Worm (Caenorhabditis elegans) whole organism, young adult: ENCODE data around the gene nas-8.

ENCODE experiments used
- B0035.1 ChIP-seq: sonication (generic microtip); optimal IDR thresholded peaks from 2 replicates; lab custom pipeline; 2016; ENCODE audit warnings: missing genetic modification characterization, mild to moderate bottlenecking, missing compliant biosample characterization, missing genotype, missing genetic modification reagents
- B0261.1 ChIP-seq: sonication (generic microtip); optimal IDR thresholded peaks from 2 replicates; lab custom pipeline; 2016; ENCODE audit warnings: mild to moderate bottlenecking, missing genetic modification characterization, moderate library complexity, missing compliant biosample characterization
- D2030.7 ChIP-seq: fragments of 200-800 bp; sonication (Bioruptor generic); IDR thresholded peaks from 2 replicates; pipeline ENCODE4 v1.3.6; 2022; ENCODE audit warnings: missing genetic modification reagents, missing genetic modification characterization, missing compliant biosample characterization
- F10E7.11 ChIP-seq: sonication (generic microtip); optimal IDR thresholded peaks from 2 replicates; lab custom pipeline; 2017; ENCODE audit warnings: mild to moderate bottlenecking, missing genetic modification characterization, moderate library complexity, missing compliant biosample characterization
- F23B12.7 ChIP-seq: sonication (generic microtip); optimal IDR thresholded peaks from 2 replicates; lab custom pipeline; 2017; ENCODE audit warnings: missing genetic modification characterization, mild to moderate bottlenecking, missing compliant biosample characterization, antibody characterized with exemption, moderate library complexity; ENCODE audit not compliant: insufficient read depth
- F37B4.10 ChIP-seq: fragments of 200-800 bp; sonication (Bioruptor generic); IDR thresholded peaks from 2 replicates; pipeline ENCODE4 v1.3.6; 2022; ENCODE audit warnings: missing genetic modification characterization, missing compliant biosample characterization
- F52B5.7 ChIP-seq: sonication (generic microtip); optimal IDR thresholded peaks from 2 replicates; lab custom pipeline; 2016; ENCODE audit warnings: mild to moderate bottlenecking, missing genetic modification characterization, missing compliant biosample characterization
- F55B11.4 ChIP-seq: sonication (generic microtip); optimal IDR thresholded peaks from 2 replicates; lab custom pipeline; 2016; ENCODE audit warnings: missing compliant biosample characterization, missing genetic modification characterization, borderline replicate concordance; ENCODE audit not compliant: insufficient read depth
- F57C9.4 ChIP-seq: sonication (generic microtip); optimal IDR thresholded peaks from 2 replicates; lab custom pipeline; 2017; ENCODE audit warnings: mild to moderate bottlenecking, missing genetic modification characterization, missing compliant biosample characterization
- T07F8.4 ChIP-seq: sonication (generic microtip); optimal IDR thresholded peaks from 2 replicates; lab custom pipeline; 2016; ENCODE audit warnings: mild to moderate bottlenecking, missing genetic modification characterization, moderate library complexity, missing compliant biosample characterization
- Y67H2A.10 ChIP-seq: fragments of 200-800 bp; sonication (Bioruptor generic); conservative IDR thresholded peaks from 2 replicates; pipeline ENCODE4 v1.3.6; 2022; ENCODE audit warnings: missing genetic modification reagents, missing genetic modification characterization, missing compliant biosample characterization
- akir-1 ChIP-seq: fragments of 200-800 bp; sonication (Bioruptor generic); optimal IDR thresholded peaks from 2 replicates; lab custom pipeline; 2018; ENCODE audit warnings: mild to moderate bottlenecking, missing genetic modification characterization, moderate library complexity, missing compliant biosample characterization
- ama-1 ChIP-seq, 3 experiments: fragments of 150-350 bp in 1 of 3; sonication (generic microtip) in 2 of 3; optimal IDR thresholded peaks; 2 replicates each; lab custom pipeline; 2014 to 2018; ENCODE audit warnings: missing biosample characterization in 2 of 3, missing genetic modification characterization in 2 of 3, missing genetic modification reagents in 2 of 3
- aptf-2 ChIP-seq: fragments of 200-800 bp; sonication (Bioruptor generic); conservative IDR thresholded peaks from 2 replicates; pipeline ENCODE4 v1.3.6; 2022; ENCODE audit warnings: missing genetic modification reagents, missing genetic modification characterization, missing compliant biosample characterization
- aptf-3 ChIP-seq: fragments of 200-800 bp; sonication (Bioruptor generic); IDR thresholded peaks from 2 replicates; pipeline ENCODE4 v1.3.6; 2022; ENCODE audit warnings: missing genetic modification characterization, missing compliant biosample characterization
- atf-7 ChIP-seq: sonication (generic microtip); optimal IDR thresholded peaks from 2 replicates; lab custom pipeline; 2017; ENCODE audit warnings: mild to moderate bottlenecking, missing genetic modification characterization, missing compliant biosample characterization
- attf-6 ChIP-seq: fragments of 200-800 bp; sonication (Bioruptor generic); IDR thresholded peaks from 2 replicates; pipeline ENCODE4 v1.3.6; 2022; ENCODE audit warnings: missing genetic modification reagents, missing genetic modification characterization, missing compliant biosample characterization
- bed-2 ChIP-seq: fragments of 200-800 bp; sonication (Bioruptor generic); IDR thresholded peaks from 2 replicates; pipeline ENCODE4 v1.3.6; 2022; ENCODE audit warnings: missing genetic modification reagents, missing genetic modification characterization, missing compliant biosample characterization
- ceh-79 ChIP-seq: sonication (generic microtip); optimal IDR thresholded peaks from 2 replicates; lab custom pipeline; 2017; ENCODE audit warnings: mild to moderate bottlenecking, missing genetic modification characterization, missing compliant biosample characterization
- chd-7 ChIP-seq: sonication (generic microtip); optimal IDR thresholded peaks from 2 replicates; lab custom pipeline; 2016; ENCODE audit warnings: mild to moderate bottlenecking, missing genetic modification characterization, moderate library complexity, missing compliant biosample characterization
- dox-1 ChIP-seq: fragments of 200-800 bp; sonication (Bioruptor generic); IDR thresholded peaks from 2 replicates; pipeline ENCODE4 v1.3.6; 2022; ENCODE audit warnings: missing genetic modification reagents, missing genetic modification characterization, missing compliant biosample characterization
- dpl-1 ChIP-seq: fragments of 150-350 bp; optimal IDR thresholded peaks from 2 replicates; lab custom pipeline; 2014; ENCODE audit warnings: missing biosample characterization, missing genetic modification reagents, missing genetic modification characterization
- ekl-4 ChIP-seq: fragments of 200-800 bp; sonication (Bioruptor generic); IDR thresholded peaks from 2 replicates; pipeline ENCODE4 v1.3.6; 2022; ENCODE audit warnings: missing genetic modification reagents, missing genetic modification characterization, missing compliant biosample characterization
- fkh-3 ChIP-seq: sonication (generic microtip); optimal IDR thresholded peaks from 2 replicates; lab custom pipeline; 2016; ENCODE audit warnings: mild to moderate bottlenecking, missing genetic modification characterization, missing compliant biosample characterization
- him-1 ChIP-seq: sonication (generic microtip); optimal IDR thresholded peaks from 2 replicates; lab custom pipeline; 2016; ENCODE audit warnings: missing genotype, missing genetic modification reagents, missing genetic modification characterization, missing compliant biosample characterization
- hsf-1 ChIP-seq: fragments of 200-800 bp; sonication (Bioruptor generic); IDR thresholded peaks from 2 replicates; pipeline ENCODE4 v1.3.6; 2022; ENCODE audit warnings: missing genetic modification reagents, missing genetic modification characterization, missing compliant biosample characterization
- let-526 ChIP-seq: fragments of 200-800 bp; sonication (Bioruptor generic); IDR thresholded peaks from 2 replicates; pipeline ENCODE4 v1.3.6; 2022; ENCODE audit warnings: missing genetic modification reagents, missing genetic modification characterization, missing compliant biosample characterization
- let-607 ChIP-seq, 2 experiments: fragments of 200-800 bp in 1 of 2; sonication (Bioruptor generic) in 1 of 2; sonication (generic microtip) in 1 of 2; optimal IDR thresholded peaks; 2 replicates each; lab custom pipeline; 2016 to 2018; ENCODE audit warnings: mild to moderate bottlenecking in 2 of 2, missing compliant biosample characterization in 2 of 2, missing genetic modification characterization in 2 of 2, moderate library complexity in 2 of 2, missing genotype in 1 of 2
- lir-1 ChIP-seq: fragments of 200-800 bp; sonication (Bioruptor generic); conservative IDR thresholded peaks from 2 replicates; pipeline ENCODE4 v1.3.6; 2022; ENCODE audit warnings: missing genetic modification reagents, missing genetic modification characterization, missing compliant biosample characterization
- lsl-1 ChIP-seq: fragments of 200-800 bp; sonication (Bioruptor generic); optimal IDR thresholded peaks from 2 replicates; lab custom pipeline; 2018; ENCODE audit warnings: mild to moderate bottlenecking, missing genetic modification characterization, moderate library complexity, missing compliant biosample characterization
- lsy-27 ChIP-seq: sonication (generic microtip); optimal IDR thresholded peaks from 2 replicates; lab custom pipeline; 2017; ENCODE audit warnings: missing genetic modification characterization, mild to moderate bottlenecking, missing compliant biosample characterization, antibody characterized with exemption, missing genotype, borderline replicate concordance; ENCODE audit not compliant: insufficient read depth
- madf-3 ChIP-seq: fragments of 200-800 bp; sonication (Bioruptor generic); IDR thresholded peaks from 2 replicates; pipeline ENCODE4 v1.3.6; 2022; ENCODE audit warnings: missing genetic modification reagents, missing genetic modification characterization, missing compliant biosample characterization
- mes-4 ChIP-seq: sonication (generic microtip); optimal IDR thresholded peaks from 2 replicates; lab custom pipeline; 2016; ENCODE audit warnings: missing genotype, missing genetic modification characterization, missing compliant biosample characterization
- nfya-1 ChIP-seq: sonication (generic microtip); optimal IDR thresholded peaks from 2 replicates; lab custom pipeline; 2017; ENCODE audit warnings: antibody characterized with exemption, missing compliant biosample characterization, missing genetic modification characterization, borderline replicate concordance; ENCODE audit not compliant: insufficient read depth
- nfya-2 ChIP-seq: fragments of 200-800 bp; sonication (Bioruptor generic); IDR thresholded peaks from 2 replicates; pipeline ENCODE4 v1.3.6; 2022; ENCODE audit warnings: missing genetic modification reagents, missing genetic modification characterization, missing compliant biosample characterization
- nhr-90 ChIP-seq: sonication (generic microtip); optimal IDR thresholded peaks from 2 replicates; lab custom pipeline; 2016; ENCODE audit warnings: missing genotype, mild to moderate bottlenecking, missing genetic modification characterization, missing compliant biosample characterization
- pbrm-1 ChIP-seq: fragments of 200-800 bp; sonication (Bioruptor generic); IDR thresholded peaks from 2 replicates; pipeline ENCODE4 v1.3.6; 2022; ENCODE audit warnings: missing genetic modification reagents, missing genetic modification characterization, missing compliant biosample characterization
- repo-1 ChIP-seq: sonication (generic microtip); optimal IDR thresholded peaks from 2 replicates; lab custom pipeline; 2017; ENCODE audit warnings: mild to moderate bottlenecking, missing genetic modification characterization, missing compliant biosample characterization
- rpc-1 ChIP-seq, 2 experiments: fragments of 150-350 bp in 1 of 2; sonication (generic microtip) in 1 of 2; optimal IDR thresholded peaks; 2 replicates each; lab custom pipeline; 2014 to 2018; ENCODE audit warnings: missing biosample characterization in 1 of 2, missing genetic modification characterization in 1 of 2, missing genetic modification reagents in 1 of 2, missing genotype in 1 of 2
- snpc-1.1 ChIP-seq: sonication (generic microtip); optimal IDR thresholded peaks from 2 replicates; lab custom pipeline; 2017; ENCODE audit warnings: missing genetic modification characterization, mild to moderate bottlenecking, missing compliant biosample characterization, antibody characterized with exemption, moderate library complexity, missing genotype, missing genetic modification reagents; ENCODE audit not compliant: insufficient read depth
- snpc-1.3 ChIP-seq: sonication (generic microtip); optimal IDR thresholded peaks from 2 replicates; lab custom pipeline; 2017; ENCODE audit warnings: missing genetic modification characterization, mild to moderate bottlenecking, missing compliant biosample characterization, antibody characterized with exemption, moderate library complexity, missing genotype, missing genetic modification reagents; ENCODE audit not compliant: insufficient read depth
- unc-130 ChIP-seq: sonication (generic microtip); optimal IDR thresholded peaks from 2 replicates; lab custom pipeline; 2016; ENCODE audit warnings: missing genetic modification reagents, missing genetic modification characterization, missing compliant biosample characterization
- unc-62 ChIP-seq: fragments of 150-350 bp; optimal IDR thresholded peaks from 2 replicates; lab custom pipeline; 2014; ENCODE audit warnings: missing biosample characterization, missing genetic modification reagents, missing genetic modification characterization
- zim-3 ChIP-seq: sonication (generic microtip); optimal IDR thresholded peaks from 2 replicates; lab custom pipeline; 2017; ENCODE audit warnings: mild to moderate bottlenecking, missing genetic modification characterization, moderate library complexity, missing compliant biosample characterization
- ztf-18 ChIP-seq: sonication (generic microtip); optimal IDR thresholded peaks from 2 replicates; lab custom pipeline; 2016; ENCODE audit warnings: missing genotype, mild to moderate bottlenecking, missing genetic modification characterization, missing compliant biosample characterization
- ztf-25 ChIP-seq: fragments of 200-800 bp; sonication (Bioruptor generic); IDR thresholded peaks from 2 replicates; pipeline ENCODE4 v1.3.6; 2022; ENCODE audit warnings: missing genetic modification reagents, missing genetic modification characterization, missing compliant biosample characterization

The nas-8 gene

ce11 chrIV:7084632-7085160 lies 30.0 kb upstream of the nas-8 start, which contains the start of gene rps-4 (continued):
- TF ChIP-seq attf-6 (GFP tag; lab: Robert Waterston, UW): no peak
- TF ChIP-seq F37B4.10: no peak
- TF ChIP-seq madf-3 (GFP tag; lab: Robert Waterston, UW): peak; percentile 37; the same call in 1 of the 2 replicates
- TF ChIP-seq unc-62 (GFP tag; lab: Kevin White, UChicago): no peak
- TF ChIP-seq snpc-1.3: peak; percentile 81
- no peak for TF ChIP-seq B0035.1 (tag; lab: Kevin White, UChicago)
- TF ChIP-seq pbrm-1 (GFP tag; lab: Robert Waterston, UW): peak; percentile 79
- TF ChIP-seq ama-1 (optimal IDR thresholded peaks at IDR 0.05; lab: Kevin White, UChicago): no peak
- TF ChIP-seq ama-1 (GFP tag; optimal IDR thresholded peaks at IDR 0.05; lab: Kevin White, UChicago): no peak
- TF ChIP-seq fkh-3 (tag; lab: Kevin White, UChicago): no peak
- peak; percentile 24; the same call in 1 of the 2 replicates for TF ChIP-seq ekl-4 (GFP tag; lab: Robert Waterston, UW)
- 0 out of 2 replicates have a peak, but pooled peaks have one; percentile 35 for TF ChIP-seq Y67H2A.10 (GFP tag; lab: Robert Waterston, UW)
- TF ChIP-seq hsf-1: no peak
- peak; percentile 43 for TF ChIP-seq him-1 (tag; lab: Kevin White, UChicago)
- peak; percentile 8 for TF ChIP-seq unc-130 (GFP tag; lab: Kevin White, UChicago)
- TF ChIP-seq T07F8.4: no peak
- peak; percentile 47 for TF ChIP-seq dpl-1 (GFP tag; lab: Kevin White, UChicago)
- no peak for TF ChIP-seq F55B11.4 (tag; lab: Kevin White, UChicago)
- TF ChIP-seq ztf-18 (tag; lab: Kevin White, UChicago): peak; percentile 84
- peak; percentile 64 for TF ChIP-seq D2030.7
- no peak for TF ChIP-seq akir-1 (GFP tag; lab: Kevin White, UChicago)
- no peak for TF ChIP-seq ztf-25 (GFP tag; lab: Robert Waterston, UW)
- no peak for TF ChIP-seq nfya-1 (tag; lab: Kevin White, UChicago)
- peak; percentile 68 for TF ChIP-seq lsl-1
- TF ChIP-seq dox-1: peak; percentile 88
- TF ChIP-seq F23B12.7 (tag; lab: Kevin White, UChicago): peak; percentile 90
- no peak for TF ChIP-seq zim-3 (tag; lab: Kevin White, UChicago)
- no peak for TF ChIP-seq chd-7 (tag; lab: Kevin White, UChicago)
- TF ChIP-seq aptf-2 (GFP tag; lab: Robert Waterston, UW): no peak
- TF ChIP-seq nfya-2 (GFP tag; lab: Robert Waterston, UW): no peak
- TF ChIP-seq lsy-27 (tag; lab: Kevin White, UChicago): no peak
- TF ChIP-seq lir-1 (GFP tag; lab: Robert Waterston, UW): 0 out of 2 replicates have a peak, but pooled peaks have one; percentile 45
- no peak for TF ChIP-seq aptf-3 (GFP tag; lab: Robert Waterston, UW)
- no peak for TF ChIP-seq F57C9.4 (tag; lab: Kevin White, UChicago)
- TF ChIP-seq F10E7.11 (tag; lab: Kevin White, UChicago): no peak
- TF ChIP-seq B0261.1: no peak
- TF ChIP-seq repo-1 (tag; lab: Kevin White, UChicago): no peak
- TF ChIP-seq rpc-1 (optimal IDR thresholded peaks at IDR 0.05; lab: Kevin White, UChicago): no peak
- no peak for TF ChIP-seq rpc-1 (tag; optimal IDR thresholded peaks at IDR 0.05; lab: Kevin White, UChicago)
- no peak for TF ChIP-seq ceh-79 (tag; lab: Kevin White, UChicago)
- peak; percentile 14 for TF ChIP-seq snpc-1.1 (tag; lab: Kevin White, UChicago)
- peak; percentile 52 to 90 for TF ChIP-seq let-607 (tag; optimal IDR thresholded peaks at IDR 0.05; lab: Kevin White, UChicago)
- TF ChIP-seq bed-2 (GFP tag; lab: Robert Waterston, UW): no peak
- no peak for TF ChIP-seq F52B5.7
- TF ChIP-seq mes-4 (tag; lab: Kevin White, UChicago): no peak
- TF ChIP-seq nhr-90 (tag; lab: Kevin White, UChicago): no peak
- TF ChIP-seq atf-7 (tag; lab: Kevin White, UChicago): no peak
- no peak for TF ChIP-seq let-526
